Worm (Caenorhabditis elegans): ENCODE results near the gene unc-32.

The unc-32 gene

ce11 chrIII:8937571-8937970, 32.2 kb downstream of the unc-32 start (continued):
- peak; percentile 5 for TF ChIP-seq ceh-32 (tag; optimal IDR thresholded peaks at IDR 0.05; ENCODE audit: poor library complexity)
- no peak for TF ChIP-seq F44E2.7 (GFP tag; IDR thresholded peaks at IDR 0.05)

- TF ChIP-seq attf-4 (tag; optimal IDR thresholded peaks at IDR 0.05) (no peak), unc-39 (tag; optimal IDR thresholded peaks at IDR 0.05) (no peak), nhr-41 (GFP tag; IDR thresholded peaks at IDR 0.05) (no peak), pha-4 (GFP tag; IDR thresholded peaks at IDR 0.05) (no peak), pha-4 (tag; optimal IDR thresholded peaks at IDR 0.05) (no peak), ceh-44 (GFP tag; IDR thresholded peaks at IDR 0.05) (no peak), nhr-6 (tag; optimal IDR thresholded peaks at IDR 0.05) (no peak), gei-8 (GFP tag; optimal IDR thresholded peaks at IDR 0.05) (no peak), rbr-2 (tag; optimal IDR thresholded peaks at IDR 0.05) (no peak), duxl-1 (tag; optimal IDR thresholded peaks at IDR 0.05; ENCODE audit: poor library complexity) (no peak), daf-19 (GFP tag; conservative IDR thresholded peaks at IDR 0.05) (no peak)
These were observed 38.9 kb downstream of the unc-32 start, which contains the start of gene dhrr-1 for ce11 chrIII:8944357-8944756. dhrr-1 (plus strand) TSS chrIII:8944657.

- TF ChIP-seq hlh-30 (tag; optimal IDR thresholded peaks at IDR 0.05; ENCODE audit: insufficient read depth) (no peak), fkh-10 (GFP tag; optimal IDR thresholded peaks at IDR 0.05) (peak; percentile 52), F44E2.7 (GFP tag; IDR thresholded peaks at IDR 0.05) (no peak)
These were observed 40.9 kb downstream of the unc-32 start for ce11 chrIII:8946285-8946684.

- TF ChIP-seq ztf-11 (tag; optimal IDR thresholded peaks at IDR 0.05) (no peak), fkh-10 (GFP tag; optimal IDR thresholded peaks at IDR 0.05) (peak; percentile 46)
These were observed 43.7 kb downstream of the unc-32 start for ce11 chrIII:8949147-8949546.

- peak; percentile 94 for TF ChIP-seq aha-1 (tag)
- no peak for TF ChIP-seq php-3 (GFP tag; IDR thresholded peaks at IDR 0.05)
These were observed 50.1 kb downstream of the unc-32 start for ce11 chrIII:8955536-8955935.

ce11 chrIII:8956146-8956646, 50.8 kb downstream of the unc-32 start, which contains the start of the genes ZK643.5 and ZK643.2:
ZK643.5 (minus strand) TSS chrIII:8956196.
ZK643.2 (plus strand) TSS chrIII:8956540.
- TF ChIP-seq nhr-28 (tag; optimal IDR thresholded peaks at IDR 0.05) = no peak
- no peak for TF ChIP-seq mxl-2 (GFP tag; conservative IDR thresholded peaks at IDR 0.05)
- peak; percentile 76 for TF ChIP-seq hlh-30 (tag; optimal IDR thresholded peaks at IDR 0.05; ENCODE audit: insufficient read depth)
- peak; percentile 39 for TF ChIP-seq rbr-2 (tag; optimal IDR thresholded peaks at IDR 0.05)
- peak; percentile 2 for TF ChIP-seq fkh-10 (GFP tag; optimal IDR thresholded peaks at IDR 0.05)
- peak; percentile 88 for TF ChIP-seq mes-2 (tag; optimal IDR thresholded peaks at IDR 0.05; ENCODE audit: poor library complexity, severe bottlenecking)
- peak; percentile 80 for TF ChIP-seq dpl-1 (GFP tag; optimal IDR thresholded peaks at IDR 0.05)
- peak; percentile 79 for TF ChIP-seq ceh-28 (tag; optimal IDR thresholded peaks at IDR 0.05)
- no peak for TF ChIP-seq php-3 (GFP tag; IDR thresholded peaks at IDR 0.05)
- TF ChIP-seq pha-4 (GFP tag; IDR thresholded peaks at IDR 0.05) = peak; percentile 64; the same call in 1 of the 2 replicates
- TF ChIP-seq pha-4 (tag; optimal IDR thresholded peaks at IDR 0.05) = peak; percentile 24
- TF ChIP-seq tra-1 (GFP tag; IDR thresholded peaks at IDR 0.05) = no peak
- TF ChIP-seq hlh-11 (tag; optimal IDR thresholded peaks at IDR 0.05) = peak; percentile 38
- 0 out of 2 replicates have a peak, but pooled peaks have one; percentile 26 for TF ChIP-seq hmg-1.1 (GFP tag; IDR thresholded peaks at IDR 0.05)
- TF ChIP-seq nhr-102 (tag; optimal IDR thresholded peaks at IDR 0.05) = no peak
- peak in 1 of 2 experiments; percentile 97 for TF ChIP-seq lsy-2 (tag; optimal IDR thresholded peaks at IDR 0.05)
- TF ChIP-seq mdl-1 (tag; optimal IDR thresholded peaks at IDR 0.05) = peak in 1 of 2 experiments; percentile 21

Data from whole organism, L4 larva.